Worm (Caenorhabditis elegans): ENCODE data around the gene C43D7.4.

ce11 chrV:19311391-19311790 lies 10.9 kb downstream of the C43D7.4 start, which contains the start of gene C43D7.8:
- no peak for TF ChIP-seq him-1 (tag; optimal IDR thresholded peaks at IDR 0.05)
- TF ChIP-seq dao-5 (tag; optimal IDR thresholded peaks at IDR 0.05): no peak

Data from whole organism, L4/young adult.